Worm (Caenorhabditis elegans): ENCODE data around the gene F17C11.26.

DNA sequence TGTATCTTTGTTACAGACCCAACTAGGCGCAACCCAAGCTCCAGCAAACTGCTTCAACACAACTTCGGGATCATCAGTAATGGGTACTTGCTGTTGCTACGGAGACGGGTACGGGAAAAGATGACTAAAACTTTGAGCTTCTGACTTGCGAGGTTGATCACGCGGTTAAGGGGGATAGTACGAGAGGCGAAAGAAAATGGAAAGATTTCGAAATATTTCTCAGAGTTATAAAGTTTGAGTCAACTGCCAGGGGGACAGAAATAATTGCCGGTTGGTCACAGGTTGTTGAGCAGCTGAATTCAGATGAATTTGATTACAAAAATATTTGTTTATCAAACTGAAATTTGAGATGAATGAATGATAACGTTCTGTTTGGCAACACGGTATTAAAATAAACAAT lies 15.6 kb upstream of the F17C11.26 start:
- TF ChIP-seq nhr-28 (tag; optimal IDR thresholded peaks at IDR 0.05) (no peak), nhr-76 (tag; optimal IDR thresholded peaks at IDR 0.05) (no peak), blmp-1 (tag; optimal IDR thresholded peaks at IDR 0.05) (no peak), bed-3 (GFP tag; optimal IDR thresholded peaks at IDR 0.05) (no peak), nhr-237 (tag; optimal IDR thresholded peaks at IDR 0.05) (no peak), nhr-12 (tag; optimal IDR thresholded peaks at IDR 0.05) (no peak), ces-1 (GFP tag; optimal IDR thresholded peaks at IDR 0.05) (no peak), elt-1 (tag; optimal IDR thresholded peaks at IDR 0.05; ENCODE audit: borderline replicate concordance, insufficient read depth) (no peak), unc-62 (GFP tag; optimal IDR thresholded peaks at IDR 0.05) (no peak), mab-5 (tag; optimal IDR thresholded peaks at IDR 0.05) (no peak), unc-39 (tag; optimal IDR thresholded peaks at IDR 0.05) (no peak), ham-2 (GFP tag; optimal IDR thresholded peaks at IDR 0.05) (no peak), mep-1 (tag; optimal IDR thresholded peaks at IDR 0.05) (no peak), pha-4 (tag; optimal IDR thresholded peaks at IDR 0.05) (no peak)
